Fruit fly (Drosophila melanogaster) whole organism, adult: Measurements from ENCODE around the gene CG11350.

Experiments used
- CG12768 ChIP-seq: fragments of 200-800 bp; sonication (Bioruptor generic); optimal IDR thresholded peaks from 2 replicates; lab custom pipeline; 2017; ENCODE audit warnings: missing biosample characterization, missing genetic modification characterization, mild to moderate bottlenecking, moderate library complexity, missing genetic modification reagents
- CG1620 ChIP-seq: fragments of 200-800 bp; sonication (Bioruptor generic); optimal IDR thresholded peaks from 2 replicates; lab custom pipeline; 2016; ENCODE audit warnings: missing biosample characterization, missing genetic modification characterization
- CG5204 ChIP-seq: fragments of 200-800 bp; sonication (Bioruptor generic); optimal IDR thresholded peaks from 2 replicates; lab custom pipeline; 2016; ENCODE audit warnings: missing biosample characterization, missing genetic modification characterization
- CG7045 ChIP-seq: fragments of 200-800 bp; sonication (Bioruptor generic); optimal IDR thresholded peaks from 2 replicates; lab custom pipeline; 2017; ENCODE audit warnings: missing biosample characterization, mild to moderate bottlenecking, missing genetic modification characterization
- Clk ChIP-seq: fragments of 200-800 bp; sonication (Bioruptor generic); optimal IDR thresholded peaks from 2 replicates; lab custom pipeline; 2017; ENCODE audit warnings: missing biosample characterization, missing genetic modification characterization
- Mnt ChIP-seq: fragments of 200-800 bp; sonication (Bioruptor generic); optimal IDR thresholded peaks from 2 replicates; lab custom pipeline; 2016; ENCODE audit warnings: missing biosample characterization, mild to moderate bottlenecking, missing genetic modification characterization
- cic ChIP-seq: fragments of 200-800 bp; sonication (Bioruptor generic); optimal IDR thresholded peaks from 2 replicates; lab custom pipeline; 2017; ENCODE audit warnings: missing biosample characterization, mild to moderate bottlenecking, missing genetic modification characterization, moderate library complexity
- kay ChIP-seq: fragments of 200-800 bp; sonication (Bioruptor generic); peaks from one replicate; lab custom pipeline; 2016; ENCODE audit warnings: missing biosample characterization, missing genetic modification characterization, borderline replicate concordance
- toe ChIP-seq: fragments of 200-800 bp; sonication (Bioruptor generic); optimal IDR thresholded peaks from 2 replicates; lab custom pipeline; 2016; ENCODE audit warnings: missing biosample characterization, missing genetic modification characterization

- TF ChIP-seq CG1620 (GFP tag; lab: Kevin White, UChicago) (no peak), CG5204 (GFP tag; lab: Kevin White, UChicago) (no peak), CG7045 (GFP tag; lab: Kevin White, UChicago) (no peak), kay (GFP tag; lab: Kevin White, UChicago) (no peak), toe (GFP tag; lab: Kevin White, UChicago) (no peak), Mnt (no peak), cic (GFP tag; lab: Kevin White, UChicago) (no peak), CG12768 (GFP tag; lab: Kevin White, UChicago) (no peak), Clk (GFP tag; lab: Kevin White, UChicago) (no peak)
These were observed 6.9 kb upstream of the CG11350 start for dm6 chr3L:4475704-4476103.
